Fruit fly (Drosophila melanogaster): ENCODE data around the gene Cog4.

DNA sequence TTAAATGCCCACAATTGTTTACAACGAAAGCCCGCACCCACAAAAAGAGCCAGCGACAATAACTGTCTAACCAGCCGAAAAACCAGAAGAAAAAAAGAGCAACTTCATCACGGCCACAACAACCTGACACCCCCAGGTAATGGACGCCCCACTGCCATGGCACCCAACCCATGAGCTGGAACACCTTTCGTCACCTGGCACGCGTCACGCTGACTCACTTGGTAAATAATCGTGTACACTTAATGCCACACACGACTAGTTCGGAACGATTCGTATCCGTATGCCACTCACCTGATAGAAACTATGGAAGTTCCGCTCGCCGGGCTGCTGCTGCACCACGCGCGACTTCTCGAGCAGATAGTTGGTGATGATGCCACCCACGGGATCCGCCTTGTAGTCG lies 7.9 kb upstream of the Cog4 start:
- TF ChIP-seq bcd (GFP tag; optimal IDR thresholded peaks at IDR 0.05) (no peak), CG2889 (GFP tag; IDR thresholded peaks at IDR 0.05) (no peak), h (optimal IDR thresholded peaks at IDR 0.05) (no peak)

All from whole organism, embryonic.